Worm (Caenorhabditis elegans): Measurements from ENCODE around the gene F17C11.11.

Gene F17C11.11

ce11 chrV:10981113-10981512 lies 42.5 kb upstream of the F17C11.11 start, which contains the start of gene fig-1 (continued):
- no peak for TF ChIP-seq attf-3 (GFP tag; conservative IDR thresholded peaks at IDR 0.05)

- TF ChIP-seq mxl-1 (tag; optimal IDR thresholded peaks at IDR 0.05) (no peak), T07F8.4 (tag; optimal IDR thresholded peaks at IDR 0.05) (no peak), F37B4.10 (GFP tag; IDR thresholded peaks at IDR 0.05) (no peak), xnd-1 (tag; optimal IDR thresholded peaks at IDR 0.05) (no peak), lsl-1 (GFP tag; optimal IDR thresholded peaks at IDR 0.05) (no peak), lin-26 (GFP tag; IDR thresholded peaks at IDR 0.05) (no peak), F10E7.11 (tag; optimal IDR thresholded peaks at IDR 0.05) (no peak)
Observed at ce11 chrV:10975091-10975490, 36.5 kb upstream of the F17C11.11 start.

- TF ChIP-seq mxl-1 (tag; optimal IDR thresholded peaks at IDR 0.05): no peak
- TF ChIP-seq dpff-1 (tag; optimal IDR thresholded peaks at IDR 0.05): no peak
- no peak for TF ChIP-seq C06A6.2 (GFP tag; conservative IDR thresholded peaks at IDR 0.05)
- no peak for TF ChIP-seq let-526 (GFP tag; IDR thresholded peaks at IDR 0.05)
- no peak for TF ChIP-seq dox-1 (GFP tag; IDR thresholded peaks at IDR 0.05)
- no peak for TF ChIP-seq F37B4.10 (GFP tag; IDR thresholded peaks at IDR 0.05)
- no peak for TF ChIP-seq hlh-12 (tag; optimal IDR thresholded peaks at IDR 0.05)
- no peak for TF ChIP-seq nhr-90 (tag; optimal IDR thresholded peaks at IDR 0.05)
- TF ChIP-seq D2030.7 (GFP tag; IDR thresholded peaks at IDR 0.05): no peak
- no peak for TF ChIP-seq mes-4 (tag; optimal IDR thresholded peaks at IDR 0.05)
- no peak for TF ChIP-seq bed-1 (GFP tag; IDR thresholded peaks at IDR 0.05)
- TF ChIP-seq F57A8.1 (GFP tag; optimal IDR thresholded peaks at IDR 0.05): no peak
- TF ChIP-seq ceh-58 (GFP tag; IDR thresholded peaks at IDR 0.05): no peak
- no peak for TF ChIP-seq fkh-3 (tag; optimal IDR thresholded peaks at IDR 0.05)
Observed at ce11 chrV:10970930-10971329, 32.3 kb upstream of the F17C11.11 start.

- TF ChIP-seq ceh-40 (GFP tag; IDR thresholded peaks at IDR 0.05) (no peak), nhr-80 (tag; optimal IDR thresholded peaks at IDR 0.05) (no peak), nhr-120 (GFP tag; IDR thresholded peaks at IDR 0.05) (no peak), lin-54 (GFP tag; optimal IDR thresholded peaks at IDR 0.05) (no peak), snpc-1.1 (tag; optimal IDR thresholded peaks at IDR 0.05; ENCODE audit: insufficient read depth) (no peak), ccch-3 (GFP tag; optimal IDR thresholded peaks at IDR 0.05) (no peak), xnd-1 (tag; optimal IDR thresholded peaks at IDR 0.05) (no peak), rcor-1 (GFP tag; IDR thresholded peaks at IDR 0.05) (no peak), egl-44 (GFP tag; IDR thresholded peaks at IDR 0.05) (no peak), Y56A3A.18 (GFP tag; IDR thresholded peaks at IDR 0.05) (no peak), ztf-6 (GFP tag; IDR thresholded peaks at IDR 0.05) (no peak), F52B5.7 (tag; optimal IDR thresholded peaks at IDR 0.05) (no peak), hmg-1.2 (GFP tag; IDR thresholded peaks at IDR 0.05) (no peak), snpc-4 (GFP tag; optimal IDR thresholded peaks at IDR 0.05) (no peak), snpc-4 (tag; optimal IDR thresholded peaks at IDR 0.05) (no peak), gei-17 (GFP tag; optimal IDR thresholded peaks at IDR 0.05) (no peak), ama-1 (optimal IDR thresholded peaks at IDR 0.05) (no peak), ama-1 (GFP tag; optimal IDR thresholded peaks at IDR 0.05) (no peak), dox-1 (GFP tag; IDR thresholded peaks at IDR 0.05) (no peak), nhr-90 (tag; optimal IDR thresholded peaks at IDR 0.05) (no peak), sea-2 (GFP tag; IDR thresholded peaks at IDR 0.05) (no peak)
Observed at ce11 chrV:10970070-10970469, 31.5 kb upstream of the F17C11.11 start, which contains the start of gene F17C11.22. TSS of gene F17C11.22 (minus strand) at chrV:10970170.

Data from whole organism, young adult.